Worm (Caenorhabditis elegans): ENCODE results near the gene flr-4.

flr-4 gene

ce11 chrX:15057900-15058299 lies 31.3 kb upstream of the flr-4 start:
- no peak for TF ChIP-seq ttx-3 (tag; optimal IDR thresholded peaks at IDR 0.05)
- no peak for TF ChIP-seq elt-2 (tag; optimal IDR thresholded peaks at IDR 0.05)
- TF ChIP-seq nhr-11 (tag; optimal IDR thresholded peaks at IDR 0.05) = no peak
- no peak for TF ChIP-seq ceh-31 (tag; optimal IDR thresholded peaks at IDR 0.05)
- no peak for TF ChIP-seq hlh-8 (tag; optimal IDR thresholded peaks at IDR 0.05)
- TF ChIP-seq pqm-1 (tag; optimal IDR thresholded peaks at IDR 0.05) = no peak
- TF ChIP-seq unc-3 (GFP tag; conservative IDR thresholded peaks at IDR 0.05) = no peak
- TF ChIP-seq unc-3 (tag; optimal IDR thresholded peaks at IDR 0.05) = no peak
- TF ChIP-seq unc-86 (tag; optimal IDR thresholded peaks at IDR 0.05) = no peak
- no peak for TF ChIP-seq ceh-2 (tag; optimal IDR thresholded peaks at IDR 0.05)
- TF ChIP-seq gmeb-2 (tag; optimal IDR thresholded peaks at IDR 0.05) = no peak
- no peak for TF ChIP-seq lin-11 (tag; optimal IDR thresholded peaks at IDR 0.05)
- no peak for TF ChIP-seq eyg-1 (tag; optimal IDR thresholded peaks at IDR 0.05)
- no peak for TF ChIP-seq hlh-30 (tag; optimal IDR thresholded peaks at IDR 0.05; ENCODE audit: insufficient read depth)
- no peak for TF ChIP-seq rnt-1 (tag; optimal IDR thresholded peaks at IDR 0.05)

ce11 chrX:15060303-15060702 lies 28.9 kb upstream of the flr-4 start, which contains the start of gene fbxa-96:
Gene fbxa-96 (minus strand): TSS chrX:15060403.
- TF ChIP-seq lim-6 (tag; optimal IDR thresholded peaks at IDR 0.05) (no peak), sdc-2 (tag; optimal IDR thresholded peaks at IDR 0.05) (no peak), ahr-1 (tag; optimal IDR thresholded peaks at IDR 0.05) (no peak), sox-4 (tag; optimal IDR thresholded peaks at IDR 0.05) (no peak), ceh-22 (tag; optimal IDR thresholded peaks at IDR 0.05) (no peak), madf-2 (tag; optimal IDR thresholded peaks at IDR 0.05) (no peak), nhr-232 (tag; optimal IDR thresholded peaks at IDR 0.05) (no peak), ceh-9 (tag; optimal IDR thresholded peaks at IDR 0.05) (no peak), ceh-14 (tag; optimal IDR thresholded peaks at IDR 0.05) (no peak), unc-42 (tag; optimal IDR thresholded peaks at IDR 0.05) (no peak), syd-9 (tag; optimal IDR thresholded peaks at IDR 0.05) (no peak), ceh-31 (tag; optimal IDR thresholded peaks at IDR 0.05) (no peak), lin-11 (tag; optimal IDR thresholded peaks at IDR 0.05) (no peak), npax-4 (tag; optimal IDR thresholded peaks at IDR 0.05) (no peak), ceh-30 (tag; optimal IDR thresholded peaks at IDR 0.05) (no peak), rnt-1 (tag; optimal IDR thresholded peaks at IDR 0.05) (no peak), ttx-3 (tag; optimal IDR thresholded peaks at IDR 0.05) (no peak), pat-9 (tag; optimal IDR thresholded peaks at IDR 0.05) (no peak), hlh-30 (tag; optimal IDR thresholded peaks at IDR 0.05; ENCODE audit: insufficient read depth) (no peak), dve-1 (tag; optimal IDR thresholded peaks at IDR 0.05) (no peak)

DNA sequence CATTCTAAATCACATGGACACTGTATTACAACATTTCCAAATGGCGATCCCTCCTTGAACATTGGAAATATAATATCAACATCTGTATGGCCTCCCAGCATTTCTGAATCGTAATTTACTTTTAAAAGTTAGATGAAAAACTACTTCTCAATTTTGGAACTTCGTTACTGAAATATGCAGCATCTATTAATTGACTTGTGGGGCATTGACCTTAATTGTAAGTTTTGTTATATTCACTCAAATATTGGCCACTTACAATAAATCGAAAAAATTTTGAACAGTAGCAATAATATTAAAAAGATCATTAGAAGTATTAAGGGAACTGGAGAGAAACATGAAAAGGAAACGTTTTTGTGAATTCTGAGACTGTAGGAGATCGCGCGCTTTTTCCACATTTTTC lies 20.0 kb upstream of the flr-4 start, which contains the start of gene mam-6:
mam-6 (minus strand) TSS at position 101 of the 400 bp plus-strand sequence.
- TF ChIP-seq eyg-1 (tag; optimal IDR thresholded peaks at IDR 0.05) (no peak), pha-2 (tag; optimal IDR thresholded peaks at IDR 0.05) (no peak), elt-4 (tag; optimal IDR thresholded peaks at IDR 0.05) (no peak)

DNA sequence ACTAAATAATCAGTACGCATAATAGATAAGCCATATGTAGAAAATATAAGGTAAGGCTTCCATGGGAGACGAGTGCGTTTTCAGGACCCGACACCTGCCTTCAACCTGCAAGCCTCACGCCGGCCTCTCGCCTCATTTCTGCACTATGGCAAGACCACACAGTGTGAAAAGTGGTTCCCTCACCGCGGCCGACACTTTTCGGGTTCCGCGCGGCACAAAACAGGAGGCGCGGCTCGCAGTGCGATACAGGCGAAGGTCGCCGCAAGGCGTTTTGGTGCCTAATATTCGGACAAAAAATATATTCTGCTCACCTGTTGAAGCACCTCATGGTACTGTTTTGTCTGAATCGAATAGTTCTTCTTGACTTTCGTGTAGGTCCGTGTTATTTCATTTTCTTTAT lies 19.1 kb upstream of the flr-4 start:
- TF ChIP-seq pha-4 (tag; optimal IDR thresholded peaks at IDR 0.05) (no peak), fkh-10 (GFP tag; optimal IDR thresholded peaks at IDR 0.05) (no peak), tbx-2 (tag; optimal IDR thresholded peaks at IDR 0.05) (no peak), hlh-8 (tag; optimal IDR thresholded peaks at IDR 0.05) (no peak)

- TF ChIP-seq pha-4 (tag; optimal IDR thresholded peaks at IDR 0.05) (no peak), tbx-2 (tag; optimal IDR thresholded peaks at IDR 0.05) (no peak), T23F11.4 (GFP tag; optimal IDR thresholded peaks at IDR 0.05) (no peak), hlh-6 (tag; optimal IDR thresholded peaks at IDR 0.05) (no peak), C38D4.7 (GFP tag; optimal IDR thresholded peaks at IDR 0.05) (no peak), npax-4 (tag; optimal IDR thresholded peaks at IDR 0.05) (no peak), odd-2 (tag; optimal IDR thresholded peaks at IDR 0.05) (no peak), ceh-31 (tag; optimal IDR thresholded peaks at IDR 0.05) (no peak), lin-11 (tag; optimal IDR thresholded peaks at IDR 0.05) (no peak), ceh-14 (tag; optimal IDR thresholded peaks at IDR 0.05) (no peak), dmd-4 (tag; optimal IDR thresholded peaks at IDR 0.05; ENCODE audit: borderline replicate concordance) (no peak), pqm-1 (tag; optimal IDR thresholded peaks at IDR 0.05) (no peak)
These were observed 16.3 kb upstream of the flr-4 start for ce11 chrX:15072877-15073276.

All from whole organism, late embryonic.